Fruit fly (Drosophila melanogaster): ENCODE measurements around the gene BG642312.

The BG642312 gene

dm6 chr3L:6192822-6193555 lies 40.2 kb downstream of the BG642312 start, which contains the start of the genes Sf3b6 and Tnpo (continued):
- no peak for TF ChIP-seq wek (GFP tag; optimal IDR thresholded peaks at IDR 0.05)
- peak; percentile 69 for TF ChIP-seq ara (GFP tag; IDR thresholded peaks at IDR 0.05)
- TF ChIP-seq CrebB (tag; optimal IDR thresholded peaks at IDR 0.05): peak; percentile 49
- peak; percentile 78 for TF ChIP-seq pnt (GFP tag; optimal IDR thresholded peaks at IDR 0.05)
- TF ChIP-seq Dp (GFP tag; optimal IDR thresholded peaks at IDR 0.05): peak; percentile 21
- no peak; the same call in 1 of the 2 replicates for TF ChIP-seq Gsc (GFP tag; IDR thresholded peaks at IDR 0.05)
- peak; percentile 91 for TF ChIP-seq CG2120 (GFP tag; optimal IDR thresholded peaks at IDR 0.05)
- no peak for TF ChIP-seq Hey (tag; optimal IDR thresholded peaks at IDR 0.05)
- TF ChIP-seq CG13894 (tag; optimal IDR thresholded peaks at IDR 0.05): no peak
- peak; percentile 55; the same call in 1 of the 2 replicates for TF ChIP-seq Nf-YA (GFP tag; IDR thresholded peaks at IDR 0.05)
- TF ChIP-seq MESR4 (GFP tag; optimal IDR thresholded peaks at IDR 0.05): peak; percentile 53
- peak; percentile 80 for TF ChIP-seq tin (GFP tag; optimal IDR thresholded peaks at IDR 0.05)
- peak; percentile 56 for TF ChIP-seq CG4854 (GFP tag; optimal IDR thresholded peaks at IDR 0.05)
- peak; percentile 88 for TF ChIP-seq Rfx (GFP tag; IDR thresholded peaks at IDR 0.05)
- TF ChIP-seq bcd (GFP tag; optimal IDR thresholded peaks at IDR 0.05): peak; percentile 85
- TF ChIP-seq CG11247 (GFP tag; IDR thresholded peaks at IDR 0.05): peak; percentile 71
- peak; percentile 13; the same call in 1 of the 3 replicates for TF ChIP-seq C15 (GFP tag; IDR thresholded peaks at IDR 0.05)
- TF ChIP-seq CG33213 (GFP tag; optimal IDR thresholded peaks at IDR 0.05): peak; percentile 39
- no peak for TF ChIP-seq hth (optimal IDR thresholded peaks at IDR 0.05)
- TF ChIP-seq ab (GFP tag; optimal IDR thresholded peaks at IDR 0.05): no peak
- peak; percentile 66 for TF ChIP-seq chn (GFP tag; optimal IDR thresholded peaks at IDR 0.05)
- no peak for TF ChIP-seq CG15269 (tag; optimal IDR thresholded peaks at IDR 0.05)
- TF ChIP-seq CG31388 (GFP tag; optimal IDR thresholded peaks at IDR 0.05): peak; percentile 49
- TF ChIP-seq al (GFP tag; IDR thresholded peaks at IDR 0.05): peak; percentile 84
- TF ChIP-seq phol (tag; optimal IDR thresholded peaks at IDR 0.05): peak; percentile 91
- TF ChIP-seq Bteb2 (GFP tag; optimal IDR thresholded peaks at IDR 0.05): peak; percentile 75
- TF ChIP-seq B-H1 (GFP tag; IDR thresholded peaks at IDR 0.05): peak; percentile 63; the same call in 2 of the 3 replicates
- peak in 1 of 2 experiments; percentile 52 for TF ChIP-seq insv (GFP tag; optimal IDR thresholded peaks at IDR 0.05)
- peak; percentile 84 for TF ChIP-seq Med (GFP tag)
- peak; percentile 43; the same call in 1 of the 2 replicates for TF ChIP-seq toy (GFP tag; IDR thresholded peaks at IDR 0.05)
- no peak for TF ChIP-seq CG17612 (GFP tag; IDR thresholded peaks at IDR 0.05)
- peak; percentile 92 for TF ChIP-seq slbo (GFP tag; IDR thresholded peaks at IDR 0.05)
- peak; percentile 58 for TF ChIP-seq gsb (GFP tag; IDR thresholded peaks at IDR 0.05)
- no peak for TF ChIP-seq CG10565 (GFP tag; optimal IDR thresholded peaks at IDR 0.05)
- peak; percentile 48; the same call in 1 of the 2 replicates for TF ChIP-seq inv (GFP tag; IDR thresholded peaks at IDR 0.05; ENCODE audit: partially characterized antibody)
- TF ChIP-seq Sin3A (optimal IDR thresholded peaks at IDR 0.05): peak; percentile 81
- no peak for TF ChIP-seq CG6854 (GFP tag; optimal IDR thresholded peaks at IDR 0.05)
- TF ChIP-seq Scr (GFP tag; IDR thresholded peaks at IDR 0.05; ENCODE audit: partially characterized antibody): peak; percentile 74
- TF ChIP-seq sob (GFP tag; IDR thresholded peaks at IDR 0.05): peak; percentile 83
- TF ChIP-seq NFAT (GFP tag; IDR thresholded peaks at IDR 0.05): peak; percentile 79
- peak; percentile 23 for TF ChIP-seq eyg (GFP tag; optimal IDR thresholded peaks at IDR 0.05)
- peak in 1 of 2 experiments; percentile 28 for TF ChIP-seq Trl (optimal IDR thresholded peaks at IDR 0.05)
- TF ChIP-seq Trl (GFP tag; optimal IDR thresholded peaks at IDR 0.05): peak; percentile 61
- peak; percentile 69 for TF ChIP-seq Camta (GFP tag; optimal IDR thresholded peaks at IDR 0.05)
- TF ChIP-seq Sox102F (GFP tag; optimal IDR thresholded peaks at IDR 0.05): no peak
- TF ChIP-seq chm (GFP tag; IDR thresholded peaks at IDR 0.05): peak; percentile 56; the same call in 1 of the 2 replicates
- TF ChIP-seq crp (GFP tag; optimal IDR thresholded peaks at IDR 0.05): peak in 1 of 2 experiments; percentile 68
- TF ChIP-seq odd (GFP tag; optimal IDR thresholded peaks at IDR 0.05): no peak
- peak; percentile 58 for TF ChIP-seq CG1647 (GFP tag; optimal IDR thresholded peaks at IDR 0.05)
- peak; percentile 75 for TF ChIP-seq CG13296 (GFP tag; optimal IDR thresholded peaks at IDR 0.05)
- no peak for TF ChIP-seq Lpt (GFP tag; optimal IDR thresholded peaks at IDR 0.05)
